Worm (Caenorhabditis elegans) whole organism, L1 larva: ENCODE results near the gene F19C6.2.
A peak's percentile ranks its signal among the peaks of the same experiment; 100 is the strongest.

Experiments used
- C04F5.9 ChIP-seq: sonication (generic microtip); optimal IDR thresholded peaks from 2 replicates; lab custom pipeline; 2016; ENCODE audit warnings: missing genetic modification characterization, missing compliant biosample characterization
- C16A3.4 ChIP-seq: fragments of 150-350 bp; optimal IDR thresholded peaks from 2 replicates; lab custom pipeline; 2014; ENCODE audit warnings: missing biosample characterization, missing genetic modification characterization
- C34B4.2 ChIP-seq: sonication (generic microtip); optimal IDR thresholded peaks from 2 replicates; lab custom pipeline; 2017; ENCODE audit warnings: mild to moderate bottlenecking, missing genetic modification characterization, missing compliant biosample characterization
- aly-2 ChIP-seq: fragments of 150-350 bp; optimal IDR thresholded peaks from 2 replicates; lab custom pipeline; 2014; ENCODE audit warnings: missing biosample characterization, missing genetic modification characterization
- ama-1 ChIP-seq: fragments of 150-350 bp; optimal IDR thresholded peaks from 2 replicates; lab custom pipeline; 2014
- ceh-82 ChIP-seq, 3 experiments: fragments of 150-350 bp in 1 of 3; sonication (generic microtip) in 2 of 3; optimal IDR thresholded peaks; 2 replicates each; lab custom pipeline; 2014 to 2017; ENCODE audit warnings: missing biosample characterization in 3 of 3, missing genetic modification characterization in 3 of 3
- dsc-1 ChIP-seq: sonication (generic microtip); optimal IDR thresholded peaks from 2 replicates; lab custom pipeline; 2016; ENCODE audit warnings: mild to moderate bottlenecking, missing genetic modification characterization, missing compliant biosample characterization
- egl-13 ChIP-seq: sonication (generic microtip); optimal IDR thresholded peaks from 2 replicates; lab custom pipeline; 2016; ENCODE audit warnings: missing genotype, missing genetic modification reagents, missing genetic modification characterization, missing compliant biosample characterization
- elt-2 ChIP-seq: sonication (generic microtip); optimal IDR thresholded peaks from 2 replicates; lab custom pipeline; 2016; ENCODE audit warnings: missing genetic modification characterization, mild to moderate bottlenecking, inconsistent platforms, missing compliant biosample characterization, missing genetic modification reagents
- ets-5 ChIP-seq: fragments of 200-800 bp; sonication (Bioruptor generic); IDR thresholded peaks from 2 replicates; pipeline ENCODE4 v1.3.6; 2022; ENCODE audit warnings: missing genetic modification characterization, missing compliant biosample characterization
- fkh-10 ChIP-seq: sonication (generic microtip); optimal IDR thresholded peaks from 2 replicates; lab custom pipeline; 2017; ENCODE audit warnings: missing biosample characterization, missing genetic modification reagents, missing genetic modification characterization
- fkh-4 ChIP-seq: sonication (generic microtip); optimal IDR thresholded peaks from 2 replicates; lab custom pipeline; 2016; ENCODE audit warnings: missing compliant biosample characterization, missing genetic modification characterization, borderline replicate concordance
- fkh-8 ChIP-seq: sonication (generic microtip); optimal IDR thresholded peaks from 2 replicates; lab custom pipeline; 2016; ENCODE audit warnings: mild to moderate bottlenecking, missing genetic modification characterization, missing compliant biosample characterization
- fos-1 ChIP-seq: fragments of 150-350 bp; optimal IDR thresholded peaks from 2 replicates; lab custom pipeline; 2014; ENCODE audit warnings: missing biosample characterization, missing genetic modification characterization
- isw-1 ChIP-seq: fragments of 200-800 bp; sonication (Bioruptor generic); IDR thresholded peaks from 2 replicates; pipeline ENCODE4 v1.3.6; 2022; ENCODE audit warnings: missing genetic modification characterization, missing compliant biosample characterization
- jun-1 ChIP-seq: fragments of 150-350 bp; optimal IDR thresholded peaks from 2 replicates; lab custom pipeline; 2014; ENCODE audit warnings: missing biosample characterization, missing genetic modification reagents, missing genetic modification characterization
- lin-14 ChIP-seq: fragments of 200-800 bp; sonication (Bioruptor generic); optimal IDR thresholded peaks from 2 replicates; lab custom pipeline; 2018; ENCODE audit warnings: mild to moderate bottlenecking, missing genetic modification characterization, moderate library complexity, missing compliant biosample characterization
- lin-35 ChIP-seq, 2 experiments: fragments of 150-350 bp; optimal IDR thresholded peaks; 2 replicates each; lab custom pipeline; 2014; ENCODE audit warnings: missing biosample characterization in 2 of 2, missing genetic modification characterization in 2 of 2, missing genetic modification reagents in 2 of 2
- lin-39 ChIP-seq: fragments of 150-350 bp; optimal IDR thresholded peaks from 2 replicates; lab custom pipeline; 2014; ENCODE audit warnings: missing biosample characterization, missing genetic modification reagents, missing genetic modification characterization
- lsy-2 ChIP-seq, 2 experiments: fragments of 150-350 bp; optimal IDR thresholded peaks; 2 replicates each; lab custom pipeline; 2014; ENCODE audit warnings: missing biosample characterization in 2 of 2, missing genetic modification characterization in 2 of 2
- mab-9 ChIP-seq: fragments of 200-800 bp; sonication (Bioruptor generic); IDR thresholded peaks from 2 replicates; pipeline ENCODE4 v1.3.6; 2022; ENCODE audit warnings: missing genetic modification reagents, missing genetic modification characterization, missing compliant biosample characterization
- nhr-19 ChIP-seq: fragments of 200-800 bp; sonication (Bioruptor generic); conservative IDR thresholded peaks from 2 replicates; pipeline ENCODE4 v1.3.6; 2022; ENCODE audit warnings: missing genetic modification characterization, missing compliant biosample characterization
- nhr-20 ChIP-seq: sonication (generic microtip); optimal IDR thresholded peaks from 2 replicates; lab custom pipeline; 2016; ENCODE audit warnings: mild to moderate bottlenecking, missing genetic modification characterization, missing compliant biosample characterization
- nhr-47 ChIP-seq: sonication (generic microtip); optimal IDR thresholded peaks from 2 replicates; lab custom pipeline; 2016; ENCODE audit warnings: mild to moderate bottlenecking, missing genetic modification characterization, moderate library complexity, missing compliant biosample characterization
- nhr-71 ChIP-seq: sonication (generic microtip); optimal IDR thresholded peaks from 2 replicates; lab custom pipeline; 2016; ENCODE audit warnings: mild to moderate bottlenecking, missing genetic modification characterization, moderate library complexity, missing compliant biosample characterization
- nhr-77 ChIP-seq: fragments of 150-350 bp; optimal IDR thresholded peaks from 2 replicates; lab custom pipeline; 2014; ENCODE audit warnings: missing biosample characterization, missing genetic modification characterization
- pax-3 ChIP-seq: fragments of 200-800 bp; sonication (Bioruptor generic); optimal IDR thresholded peaks from 2 replicates; lab custom pipeline; 2018; ENCODE audit warnings: mild to moderate bottlenecking, missing genetic modification characterization, moderate library complexity, missing compliant biosample characterization
- pqm-1 ChIP-seq: sonication (generic microtip); optimal IDR thresholded peaks from 3 replicates; lab custom pipeline; 2017; ENCODE audit warnings: missing biosample characterization, missing genetic modification characterization
- snpc-4 ChIP-seq: fragments of 150-350 bp; optimal IDR thresholded peaks from 2 replicates; lab custom pipeline; 2014; ENCODE audit warnings: missing biosample characterization, missing genetic modification characterization
- snu-23 ChIP-seq: sonication (generic microtip); optimal IDR thresholded peaks from 2 replicates; lab custom pipeline; 2016; ENCODE audit warnings: missing genetic modification characterization, missing compliant biosample characterization
- sox-4 ChIP-seq: sonication (generic microtip); optimal IDR thresholded peaks from 2 replicates; lab custom pipeline; 2016; ENCODE audit warnings: missing genetic modification characterization, missing compliant biosample characterization
- sup-37 ChIP-seq: fragments of 200-800 bp; sonication (Bioruptor generic); optimal IDR thresholded peaks from 2 replicates; lab custom pipeline; 2018; ENCODE audit warnings: mild to moderate bottlenecking, missing genetic modification characterization, missing compliant biosample characterization
- swsn-7 ChIP-seq: sonication (generic microtip); optimal IDR thresholded peaks from 2 replicates; lab custom pipeline; 2016; ENCODE audit warnings: missing genetic modification characterization, missing compliant biosample characterization
- unc-130 ChIP-seq: fragments of 150-350 bp; optimal IDR thresholded peaks from 2 replicates; lab custom pipeline; 2017; ENCODE audit warnings: missing biosample characterization, missing genetic modification characterization, inconsistent platforms
- unc-62 ChIP-seq: fragments of 150-350 bp; optimal IDR thresholded peaks from 2 replicates; lab custom pipeline; 2014; ENCODE audit warnings: missing biosample characterization, missing genetic modification reagents, missing genetic modification characterization
- unc-86 ChIP-seq: sonication (generic microtip); optimal IDR thresholded peaks from 2 replicates; lab custom pipeline; 2016; ENCODE audit warnings: missing genetic modification characterization, missing compliant biosample characterization
- unc-98 ChIP-seq: fragments of 200-800 bp; sonication (Bioruptor generic); IDR thresholded peaks from 2 replicates; pipeline ENCODE4 v1.3.6; 2022; ENCODE audit warnings: missing genetic modification characterization, missing compliant biosample characterization
- vab-15 ChIP-seq: sonication (generic microtip); optimal IDR thresholded peaks from 2 replicates; lab custom pipeline; 2017; ENCODE audit warnings: missing genotype, mild to moderate bottlenecking, missing genetic modification characterization, missing compliant biosample characterization
- zip-4 ChIP-seq: fragments of 200-800 bp; sonication (Bioruptor generic); optimal IDR thresholded peaks from 2 replicates; lab custom pipeline; 2018; ENCODE audit warnings: mild to moderate bottlenecking, missing genetic modification characterization, moderate library complexity, missing compliant biosample characterization

The F19C6.2 gene

ce11 chrX:9987166-9987565, 13.6 kb upstream of the F19C6.2 start:
- no peak for TF ChIP-seq elt-2 (tag; lab: Kevin White, UChicago)
- TF ChIP-seq C04F5.9 (tag; lab: Kevin White, UChicago), result no peak
- TF ChIP-seq dsc-1 (tag; lab: Kevin White, UChicago), result no peak
- no peak for TF ChIP-seq lin-39 (tag; lab: Kevin White, UChicago)
- no peak for TF ChIP-seq ceh-82 (tag; optimal IDR thresholded peaks at IDR 0.05; lab: Kevin White, UChicago)
- no peak for TF ChIP-seq pax-3 (tag; lab: Kevin White, UChicago)
- TF ChIP-seq isw-1 (GFP tag; lab: Robert Waterston, UW), result no peak
- TF ChIP-seq zip-4 (GFP tag; lab: Kevin White, UChicago), result no peak
- TF ChIP-seq fos-1, result no peak
- TF ChIP-seq mab-9 (GFP tag; lab: Robert Waterston, UW), result no peak
- TF ChIP-seq egl-13 (tag; lab: Kevin White, UChicago), result no peak
- no peak for TF ChIP-seq snpc-4
- TF ChIP-seq sup-37 (GFP tag; lab: Kevin White, UChicago), result no peak
- TF ChIP-seq fkh-4 (tag; lab: Kevin White, UChicago), result no peak
- no peak for TF ChIP-seq aly-2 (tag; lab: Kevin White, UChicago)
- TF ChIP-seq jun-1 (tag; lab: Kevin White, UChicago), result no peak

ce11 chrX:9988884-9989283, 11.9 kb upstream of the F19C6.2 start:
- peak; percentile 6 for TF ChIP-seq lin-14 (GFP tag; lab: Kevin White, UChicago)
- no peak for TF ChIP-seq pax-3 (tag; lab: Kevin White, UChicago)
- no peak for TF ChIP-seq nhr-19 (GFP tag; lab: Robert Waterston, UW)
- no peak for TF ChIP-seq unc-98 (GFP tag; lab: Robert Waterston, UW)
- TF ChIP-seq fkh-10 (GFP tag; lab: Kevin White, UChicago), result no peak

DNA sequence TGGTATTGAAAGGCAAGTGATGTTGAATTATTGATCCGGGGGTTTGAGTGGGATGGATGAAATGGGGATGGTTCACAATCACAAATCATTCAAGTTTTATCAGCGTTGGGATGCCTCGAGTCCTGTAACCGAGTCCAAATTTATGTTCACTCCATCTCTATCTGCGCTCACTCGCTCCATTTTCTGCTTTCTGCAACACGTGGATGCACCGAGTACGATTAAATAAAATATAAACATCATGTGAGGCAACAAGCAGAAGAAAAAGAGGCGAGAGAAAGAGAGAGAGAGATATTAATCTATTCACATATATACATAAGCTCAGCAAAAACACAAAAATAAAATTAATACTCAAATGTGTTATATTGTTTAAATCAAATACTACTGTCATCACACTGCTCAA, 7.6 kb upstream of the F19C6.2 start:
- peak in 1 of 2 experiments; percentile 34 for TF ChIP-seq lin-35 (GFP tag; optimal IDR thresholded peaks at IDR 0.05; lab: Kevin White, UChicago)
- peak; percentile 5 for TF ChIP-seq nhr-47 (tag; lab: Kevin White, UChicago)
- peak; percentile 5 for TF ChIP-seq nhr-71
- TF ChIP-seq ets-5, result no peak
- TF ChIP-seq lin-14 (GFP tag; lab: Kevin White, UChicago), result peak; percentile 36
- peak; percentile 34 for TF ChIP-seq nhr-20
- TF ChIP-seq lsy-2 (tag; optimal IDR thresholded peaks at IDR 0.05; lab: Kevin White, UChicago), result no peak
- peak; percentile 1 for TF ChIP-seq snu-23
- peak; percentile 70 for TF ChIP-seq elt-2 (tag; lab: Kevin White, UChicago)
- TF ChIP-seq, all 84 proteins: peak for 7

- TF ChIP-seq fkh-8 (tag; lab: Kevin White, UChicago) (no peak), vab-15 (tag; lab: Kevin White, UChicago) (no peak), unc-62 (GFP tag; lab: Kevin White, UChicago) (no peak), ama-1 (lab: Kevin White, UChicago) (no peak), ceh-82 (tag; optimal IDR thresholded peaks at IDR 0.05; lab: Kevin White, UChicago) (no peak), pqm-1 (tag; lab: Kevin White, UChicago) (no peak), unc-130 (no peak), C34B4.2 (tag; lab: Kevin White, UChicago) (no peak)
Observed at ce11 chrX:9997344-9997743, 3.4 kb upstream of the F19C6.2 start.

DNA sequence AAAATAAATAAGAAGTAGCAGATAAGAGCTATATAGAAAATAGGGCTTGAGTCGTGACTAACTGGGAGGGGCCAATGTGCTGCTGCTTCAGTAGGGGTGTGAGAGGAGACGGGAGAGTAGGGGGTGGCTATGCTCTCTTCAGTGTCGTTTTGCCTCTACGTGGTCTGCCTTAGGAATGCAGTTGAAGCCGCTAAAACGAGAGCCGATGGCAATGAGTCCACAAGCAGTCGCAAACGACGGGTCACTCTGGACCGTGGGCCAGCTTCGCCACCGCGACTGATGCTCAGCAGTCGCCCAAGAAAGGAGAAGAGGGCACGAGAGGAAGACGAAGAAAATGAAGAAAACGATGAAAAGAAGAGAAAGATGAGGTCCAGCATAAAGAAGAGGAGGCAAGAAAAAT, 1.5 kb upstream of the F19C6.2 start, which contains the start of gene grk-1:
Gene grk-1, minus strand, starts transcription at position 17 of the 400 bp plus-strand sequence.
- TF ChIP-seq nhr-47 (tag; lab: Kevin White, UChicago), result peak; percentile 26
- peak; percentile 55 for TF ChIP-seq fkh-10 (GFP tag; lab: Kevin White, UChicago)
- TF ChIP-seq nhr-77, result no peak
- peak; percentile 50 for TF ChIP-seq swsn-7 (tag; lab: Kevin White, UChicago)
- TF ChIP-seq sox-4 (tag; lab: Kevin White, UChicago), result peak; percentile 39
- no peak for TF ChIP-seq C16A3.4 (tag; lab: Kevin White, UChicago)
- peak; percentile 10 for TF ChIP-seq snu-23
- TF ChIP-seq unc-86, result peak; percentile 40
- TF ChIP-seq egl-13 (tag; lab: Kevin White, UChicago), result peak; percentile 23
- peak; percentile 50 for TF ChIP-seq dsc-1 (tag; lab: Kevin White, UChicago)
